Worm (Caenorhabditis elegans): ENCODE results near the gene F25E5.16.

Gene F25E5.16

DNA sequence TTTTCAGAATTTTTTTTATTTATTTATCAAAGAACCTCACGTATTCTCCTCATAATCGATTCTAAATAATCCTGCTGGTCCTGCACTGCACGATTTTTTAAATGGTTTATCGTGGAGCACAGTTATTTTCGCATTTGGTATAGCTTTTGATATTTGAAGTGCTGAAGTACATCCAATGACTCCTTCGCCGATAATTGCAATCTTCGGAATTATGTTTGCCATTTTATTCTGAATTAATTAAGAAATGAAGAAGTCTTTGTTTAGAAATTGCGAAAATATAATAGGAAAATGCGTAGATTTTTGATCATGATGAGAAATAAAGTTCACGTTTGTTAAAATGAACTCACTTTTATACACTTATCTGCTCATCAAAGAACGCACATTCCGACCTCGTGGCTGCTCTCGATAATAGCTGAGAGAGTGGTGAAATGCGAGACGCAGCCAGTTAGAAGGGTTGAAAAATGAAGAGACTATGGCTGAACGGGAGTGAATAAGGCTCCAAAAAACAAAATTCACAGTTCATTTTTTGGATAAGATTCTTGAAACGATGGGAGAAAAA is 3.2 kb upstream of the F25E5.16 start (continued):
- TF ChIP-seq Y105C5A.15 (GFP tag; IDR thresholded peaks at IDR 0.05) (no peak), mxl-3 (GFP tag; optimal IDR thresholded peaks at IDR 0.05) (peak; percentile 63), unc-39 (tag; optimal IDR thresholded peaks at IDR 0.05) (no peak), hmg-1.1 (GFP tag; IDR thresholded peaks at IDR 0.05) (no peak; the same call in 1 of the 2 replicates), lin-15B (tag; optimal IDR thresholded peaks at IDR 0.05) (no peak), aha-1 (tag) (no peak), mxl-2 (GFP tag; conservative IDR thresholded peaks at IDR 0.05) (peak; percentile 39; the same call in 1 of the 2 replicates), F37D6.2 (tag; optimal IDR thresholded peaks at IDR 0.05) (no peak), hlh-11 (tag; optimal IDR thresholded peaks at IDR 0.05) (peak; percentile 79), set-16 (GFP tag; IDR thresholded peaks at IDR 0.05) (no peak), attf-4 (tag; optimal IDR thresholded peaks at IDR 0.05) (no peak), gei-8 (GFP tag; optimal IDR thresholded peaks at IDR 0.05) (no peak), skn-1 (tag; optimal IDR thresholded peaks at IDR 0.05) (no peak), nhr-48 (tag; optimal IDR thresholded peaks at IDR 0.05) (peak; percentile 56), lsy-2 (tag; optimal IDR thresholded peaks at IDR 0.05) (peak in 1 of 2 experiments; percentile 68), pqm-1 (tag; optimal IDR thresholded peaks at IDR 0.05) (no peak), daf-12 (tag; optimal IDR thresholded peaks at IDR 0.05) (no peak), pha-4 (GFP tag; IDR thresholded peaks at IDR 0.05) (no peak), pha-4 (tag; optimal IDR thresholded peaks at IDR 0.05) (peak; percentile 2), Y75B8A.6 (GFP tag; IDR thresholded peaks at IDR 0.05) (no peak), ceh-28 (tag; optimal IDR thresholded peaks at IDR 0.05) (no peak), ZK337.2 (GFP tag; IDR thresholded peaks at IDR 0.05) (no peak), mes-2 (tag; optimal IDR thresholded peaks at IDR 0.05; ENCODE audit: poor library complexity, severe bottlenecking) (peak; percentile 38), zag-1 (tag; optimal IDR thresholded peaks at IDR 0.05) (no peak), zip-2 (tag; optimal IDR thresholded peaks at IDR 0.05) (no peak), nhr-28 (tag; optimal IDR thresholded peaks at IDR 0.05) (peak; percentile 44), ceh-44 (GFP tag; IDR thresholded peaks at IDR 0.05) (no peak), fkh-10 (GFP tag; optimal IDR thresholded peaks at IDR 0.05) (no peak), php-3 (GFP tag; IDR thresholded peaks at IDR 0.05) (no peak), ztf-11 (tag; optimal IDR thresholded peaks at IDR 0.05) (no peak), snpc-4 (tag; optimal IDR thresholded peaks at IDR 0.05) (no peak), lin-29 (GFP tag; IDR thresholded peaks at IDR 0.05) (no peak), ceh-62 (tag; optimal IDR thresholded peaks at IDR 0.05) (no peak), nhr-237 (tag; optimal IDR thresholded peaks at IDR 0.05) (no peak), zfp-3 (GFP tag; conservative IDR thresholded peaks at IDR 0.05) (0 out of 2 replicates have a peak, but pooled peaks have one; percentile 28), nhr-10 (tag; optimal IDR thresholded peaks at IDR 0.05) (no peak), hif-1 (tag; optimal IDR thresholded peaks at IDR 0.05) (peak in 1 of 2 experiments; percentile 10), lin-39 (tag; optimal IDR thresholded peaks at IDR 0.05) (no peak), F49E8.2 (tag; optimal IDR thresholded peaks at IDR 0.05; ENCODE audit: borderline replicate concordance) (no peak), dmd-8 (GFP tag; IDR thresholded peaks at IDR 0.05) (no peak), nhr-102 (tag; optimal IDR thresholded peaks at IDR 0.05) (no peak), nhr-41 (GFP tag; IDR thresholded peaks at IDR 0.05) (no peak), zfp-2 (tag; optimal IDR thresholded peaks at IDR 0.05) (no peak), unc-130 (GFP tag; optimal IDR thresholded peaks at IDR 0.05) (no peak), nhr-25 (tag; optimal IDR thresholded peaks at IDR 0.05; ENCODE audit: borderline replicate concordance, insufficient read depth) (no peak), madf-5 (GFP tag; IDR thresholded peaks at IDR 0.05) (no peak), mdl-1 (tag; optimal IDR thresholded peaks at IDR 0.05) (peak in 1 of 2 experiments; percentile 89), aly-2 (tag; optimal IDR thresholded peaks at IDR 0.05) (no peak), T20F7.1 (GFP tag; optimal IDR thresholded peaks at IDR 0.05) (no peak), lin-1 (GFP tag; IDR thresholded peaks at IDR 0.05) (no peak), nhr-77 (tag; optimal IDR thresholded peaks at IDR 0.05) (peak; percentile 52), ctbp-1 (GFP tag; IDR thresholded peaks at IDR 0.05) (no peak)

Data from whole organism, L4 larva.